Fruit fly (Drosophila melanogaster): ENCODE results near the gene gny.

The gny gene

DNA sequence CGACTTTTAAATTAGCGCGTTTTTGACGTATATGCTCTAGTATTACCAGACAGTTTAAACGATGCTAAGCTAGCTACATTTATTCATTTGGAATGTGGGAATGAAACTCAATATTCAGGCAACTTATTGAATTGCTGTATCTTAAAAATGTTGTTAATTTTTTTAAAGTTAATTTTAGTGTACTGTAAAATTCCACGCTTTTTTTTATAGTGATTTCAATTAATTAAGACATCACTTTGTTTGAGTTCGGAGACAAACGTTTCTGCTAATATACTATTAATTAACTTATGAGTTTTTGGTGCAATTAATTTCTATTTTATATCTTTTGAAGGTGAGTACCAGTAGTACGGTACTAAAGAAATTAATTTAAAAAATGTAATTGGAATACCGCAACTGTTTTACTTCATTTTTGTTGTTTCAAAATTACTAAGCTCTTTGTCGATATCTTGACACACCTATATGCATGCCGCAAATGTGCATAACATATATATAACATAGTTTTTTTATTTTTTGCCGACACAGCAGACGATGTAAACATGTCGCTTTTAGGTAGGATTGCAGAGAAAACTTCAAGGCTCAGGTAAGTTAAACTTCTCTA lies 6.4 kb downstream of the gny start, which contains the start of the genes Cdk1 and mRpS7 (continued):
- TF ChIP-seq NfI (GFP tag; optimal IDR thresholded peaks at IDR 0.05) = peak; percentile 76
- no peak for TF ChIP-seq bbx (GFP tag; IDR thresholded peaks at IDR 0.05; ENCODE audit: partially characterized antibody)
- TF ChIP-seq CG12769 (tag; optimal IDR thresholded peaks at IDR 0.05) = no peak
- peak; percentile 66 for TF ChIP-seq CG1233 (GFP tag; optimal IDR thresholded peaks at IDR 0.05)
- TF ChIP-seq NC2α (GFP tag; optimal IDR thresholded peaks at IDR 0.05) = no peak
- TF ChIP-seq Lhr (GFP tag; optimal IDR thresholded peaks at IDR 0.05) = peak; percentile 45
- no peak for TF ChIP-seq Neu2 (GFP tag; optimal IDR thresholded peaks at IDR 0.05; ENCODE audit: borderline replicate concordance)
- TF ChIP-seq lbe (GFP tag; optimal IDR thresholded peaks at IDR 0.05) = no peak
- TF ChIP-seq CG8924 (tag; optimal IDR thresholded peaks at IDR 0.05) = peak; percentile 87
- no peak for TF ChIP-seq CG15479 (GFP tag; optimal IDR thresholded peaks at IDR 0.05)
- no peak for TF ChIP-seq peb (GFP tag; IDR thresholded peaks at IDR 0.05)
- peak; percentile 41 for TF ChIP-seq CG15011 (GFP tag; optimal IDR thresholded peaks at IDR 0.05)
- no peak for TF ChIP-seq pita (GFP tag; optimal IDR thresholded peaks at IDR 0.05)
- TF ChIP-seq Deaf1 (tag; optimal IDR thresholded peaks at IDR 0.05) = peak; percentile 39
- TF ChIP-seq CG9932 (GFP tag; IDR thresholded peaks at IDR 0.05) = peak; percentile 35; the same call in 1 of the 2 replicates
- TF ChIP-seq CG33557 (GFP tag; optimal IDR thresholded peaks at IDR 0.05) = peak; percentile 40
- peak; percentile 63 for TF ChIP-seq CG3838 (GFP tag; optimal IDR thresholded peaks at IDR 0.05)
- peak; percentile 23 for TF ChIP-seq CG4617 (GFP tag; optimal IDR thresholded peaks at IDR 0.05; ENCODE audit: borderline replicate concordance)
- peak; percentile 70 for TF ChIP-seq Rfx (GFP tag; IDR thresholded peaks at IDR 0.05)

DNA sequence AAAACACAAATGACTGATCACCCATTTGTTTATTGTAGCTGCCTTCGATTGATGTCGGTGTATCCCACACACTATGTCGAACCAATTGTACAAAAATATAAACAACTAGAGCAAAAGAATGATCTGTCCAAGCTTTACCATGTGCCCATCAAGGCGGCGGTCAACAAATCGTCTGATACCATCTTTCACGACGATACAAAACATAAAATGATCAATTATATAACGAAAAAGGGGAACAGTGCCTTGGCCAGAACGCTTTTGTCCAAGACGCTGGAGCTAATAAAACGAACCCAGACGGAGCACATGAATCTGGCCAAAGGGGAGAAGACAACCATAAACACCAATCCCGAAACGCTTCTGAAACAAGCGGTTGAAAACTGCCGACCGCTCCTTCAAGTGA lies 6.9 kb downstream of the gny start:
- TF ChIP-seq Camta (GFP tag; optimal IDR thresholded peaks at IDR 0.05) (no peak), Pdp1 (GFP tag; optimal IDR thresholded peaks at IDR 0.05) (peak in 1 of 2 experiments; percentile 93), MESR4 (GFP tag; optimal IDR thresholded peaks at IDR 0.05) (peak; percentile 49), gcm2 (GFP tag; optimal IDR thresholded peaks at IDR 0.05) (no peak), Side (GFP tag; optimal IDR thresholded peaks at IDR 0.05) (no peak)

DNA sequence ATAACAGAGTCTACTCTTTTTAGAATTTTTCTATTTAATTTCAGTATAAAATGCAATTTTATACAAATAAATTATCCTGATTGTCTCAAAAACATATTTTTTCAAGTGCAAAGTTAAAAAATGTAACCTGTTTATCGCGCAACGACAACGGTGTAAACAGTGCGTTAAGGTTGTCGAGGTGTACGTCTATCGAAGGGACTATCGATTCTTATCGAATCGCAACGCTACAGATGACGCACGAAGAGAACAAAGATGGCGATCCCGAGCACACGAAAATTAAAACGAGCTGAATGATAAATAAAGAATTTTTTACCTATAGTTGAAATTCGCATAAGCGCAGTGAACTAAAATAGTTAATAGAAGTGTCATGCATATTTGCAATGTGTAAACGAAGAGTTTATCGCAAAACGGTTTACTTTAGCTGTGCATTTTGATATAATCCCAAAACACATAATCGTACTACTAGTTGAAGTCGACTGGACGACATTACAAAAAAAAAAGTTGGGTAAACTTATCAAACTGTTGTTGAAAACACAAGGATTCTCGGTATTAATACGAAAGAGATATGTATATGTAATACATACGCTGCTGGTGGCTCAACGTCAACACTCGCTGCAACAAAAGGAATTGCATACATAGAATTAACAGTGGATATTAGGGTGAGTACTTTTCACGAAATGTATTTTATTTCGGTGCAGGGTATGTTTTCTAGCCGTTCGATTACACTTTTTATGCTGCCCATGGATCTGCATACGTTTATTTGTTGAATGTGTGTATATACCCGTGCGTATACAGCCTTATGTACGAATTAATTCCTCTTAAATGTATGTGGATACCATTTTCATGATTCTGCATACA lies 8.2 kb downstream of the gny start, which contains the start of gene da:
da (plus strand) TSS at position 237 of the 858 bp plus-strand sequence.
- TF ChIP-seq Deaf1 (tag; optimal IDR thresholded peaks at IDR 0.05) (peak; percentile 98), sisA (GFP tag; IDR thresholded peaks at IDR 0.05) (no peak; the same call in 1 of the 2 replicates), CG31224 (GFP tag; IDR thresholded peaks at IDR 0.05) (peak; percentile 40; the same call in 1 of the 2 replicates), TFAM (GFP tag; optimal IDR thresholded peaks at IDR 0.05) (no peak), da (GFP tag; optimal IDR thresholded peaks at IDR 0.05) (peak; percentile 59), prd (optimal IDR thresholded peaks at IDR 0.05) (no peak), prd (GFP tag; IDR thresholded peaks at IDR 0.05) (peak; percentile 74), ttk (GFP tag; IDR thresholded peaks at IDR 0.05) (0 out of 2 replicates have a peak, but pooled peaks have one; percentile 19), CG1233 (GFP tag; optimal IDR thresholded peaks at IDR 0.05) (no peak), NC2α (GFP tag; optimal IDR thresholded peaks at IDR 0.05) (no peak), HmgD (GFP tag; optimal IDR thresholded peaks at IDR 0.05) (peak; percentile 53), CG13287 (GFP tag; IDR thresholded peaks at IDR 0.05; ENCODE audit: partially characterized antibody) (peak; percentile 64), onecut (GFP tag; IDR thresholded peaks at IDR 0.05) (peak; percentile 49), CG18619 (GFP tag; optimal IDR thresholded peaks at IDR 0.05) (peak; percentile 61), CG7372 (GFP tag; IDR thresholded peaks at IDR 0.05) (0 out of 2 replicates have a peak, but pooled peaks have one; percentile 29), dpn (GFP tag; optimal IDR thresholded peaks at IDR 0.05) (peak; percentile 63 to 69), gsb-n (tag; optimal IDR thresholded peaks at IDR 0.05) (peak; percentile 31), gcm2 (GFP tag; optimal IDR thresholded peaks at IDR 0.05) (no peak), psq (GFP tag; optimal IDR thresholded peaks at IDR 0.05) (no peak), CG11696 (GFP tag; IDR thresholded peaks at IDR 0.05) (no peak), Hey (tag; optimal IDR thresholded peaks at IDR 0.05) (no peak), CG4328 (GFP tag; optimal IDR thresholded peaks at IDR 0.05) (no peak), CG4617 (GFP tag; optimal IDR thresholded peaks at IDR 0.05; ENCODE audit: borderline replicate concordance) (peak; percentile 49), CG34224 (GFP tag; IDR thresholded peaks at IDR 0.05; ENCODE audit: partially characterized antibody) (peak; percentile 68), CG34376 (GFP tag; optimal IDR thresholded peaks at IDR 0.05) (peak; percentile 16), chm (GFP tag; IDR thresholded peaks at IDR 0.05) (peak; percentile 55)
